Fruit fly (Drosophila melanogaster) S2 (cell line): Measurements from ENCODE around the gene CG14418.
A peak's percentile ranks its signal among the peaks of the same experiment; 100 is the strongest.

ENCODE experiments used
- CG8478 ChIP-seq: fragments of >200 bp; optimal IDR thresholded peaks from 2 replicates; lab custom pipeline; 2018
- CTCF ChIP-seq, 2 experiments: fragments of >200 bp; optimal IDR thresholded peaks; 2 replicates each; lab custom pipeline; 2018

CG14418 gene

DNA sequence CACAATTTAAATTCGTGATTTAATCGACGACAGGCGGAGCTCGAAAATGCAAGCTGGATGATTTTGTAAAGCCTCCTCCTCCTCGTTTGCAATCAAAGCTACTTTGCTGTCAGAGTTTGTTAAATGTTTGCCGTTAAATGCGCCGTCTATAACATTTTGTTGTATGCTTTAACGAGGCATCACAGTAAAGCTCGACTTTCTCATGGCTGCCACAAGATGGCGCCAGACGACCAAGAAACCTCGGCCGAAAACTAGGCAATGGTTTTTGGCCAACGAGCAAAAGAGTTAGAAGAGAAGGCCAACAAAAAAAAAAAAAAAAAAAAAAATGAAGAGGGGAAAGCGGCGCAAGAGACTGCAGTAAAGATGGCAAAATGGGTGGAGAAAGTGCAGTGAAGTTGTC lies 14.0 kb downstream of the CG14418 start:
- TF ChIP-seq CG8478 (no peak), CTCF (optimal IDR thresholded peaks at IDR 0.05; lab: Kevin White, UChicago) (peak; percentile 64 to 77)

DNA sequence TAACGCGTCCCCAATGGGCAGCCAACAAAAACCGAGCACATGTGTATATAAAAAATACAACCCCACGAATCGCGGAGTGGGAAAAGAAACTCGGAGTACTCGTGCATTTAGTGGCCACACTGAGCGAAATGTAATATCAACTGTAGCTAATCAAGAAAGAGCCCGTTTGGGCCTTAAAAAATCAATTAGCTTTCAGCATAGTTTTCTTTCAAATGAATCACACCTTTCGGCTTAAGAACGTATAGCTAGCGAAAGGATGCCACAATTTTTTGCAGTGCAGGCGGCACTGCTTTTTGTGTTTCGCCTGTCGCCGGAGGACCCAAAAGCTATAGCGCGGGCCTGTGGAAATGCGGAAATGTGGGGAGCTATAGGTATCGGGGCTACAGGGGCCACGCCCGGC lies 22.5 kb downstream of the CG14418 start:
- TF ChIP-seq CG8478 (no peak), CTCF (optimal IDR thresholded peaks at IDR 0.05; lab: Kevin White, UChicago) (no peak)
